Worm (Caenorhabditis elegans): Measurements from ENCODE around the gene upp-1.

The upp-1 gene

ce11 chrIII:7659440-7659839 is 16.5 kb upstream of the upp-1 start (continued):
- TF ChIP-seq mec-3 (tag; optimal IDR thresholded peaks at IDR 0.05; ENCODE audit: borderline replicate concordance) (no peak), pha-4 (tag; optimal IDR thresholded peaks at IDR 0.05) (no peak), C38D4.7 (GFP tag; optimal IDR thresholded peaks at IDR 0.05) (no peak), ceh-34 (tag; optimal IDR thresholded peaks at IDR 0.05) (peak; percentile 88), ceh-19 (GFP tag; optimal IDR thresholded peaks at IDR 0.05) (peak; percentile 71), unc-86 (tag; optimal IDR thresholded peaks at IDR 0.05) (peak; percentile 48), hlh-15 (tag; optimal IDR thresholded peaks at IDR 0.05) (no peak), tbx-7 (tag; optimal IDR thresholded peaks at IDR 0.05) (no peak), lim-6 (tag; optimal IDR thresholded peaks at IDR 0.05) (no peak), ceh-48 (tag; optimal IDR thresholded peaks at IDR 0.05) (no peak), elt-2 (tag; optimal IDR thresholded peaks at IDR 0.05) (no peak), pat-9 (tag; optimal IDR thresholded peaks at IDR 0.05) (peak; percentile 28), sox-4 (tag; optimal IDR thresholded peaks at IDR 0.05) (no peak), ceh-18 (tag; optimal IDR thresholded peaks at IDR 0.05) (peak; percentile 48), pag-3 (tag; optimal IDR thresholded peaks at IDR 0.05; ENCODE audit: borderline replicate concordance) (no peak), ref-2 (tag; optimal IDR thresholded peaks at IDR 0.05) (peak; percentile 66), ceh-24 (tag; optimal IDR thresholded peaks at IDR 0.05) (no peak), ceh-22 (tag; optimal IDR thresholded peaks at IDR 0.05) (no peak), ceh-9 (tag; optimal IDR thresholded peaks at IDR 0.05) (no peak), nhr-11 (tag; optimal IDR thresholded peaks at IDR 0.05) (no peak), unc-3 (GFP tag; conservative IDR thresholded peaks at IDR 0.05) (no peak), unc-3 (tag; optimal IDR thresholded peaks at IDR 0.05) (no peak), ets-4 (tag; optimal IDR thresholded peaks at IDR 0.05) (no peak), pha-2 (tag; optimal IDR thresholded peaks at IDR 0.05) (peak; percentile 17), ceh-45 (GFP tag; IDR thresholded peaks at IDR 0.05) (no peak), K09A11.1 (tag; optimal IDR thresholded peaks at IDR 0.05; ENCODE audit: insufficient read depth) (no peak), lin-11 (tag; optimal IDR thresholded peaks at IDR 0.05) (no peak), ceh-2 (tag; optimal IDR thresholded peaks at IDR 0.05) (peak; percentile 53), ztf-16 (tag; optimal IDR thresholded peaks at IDR 0.05) (no peak), che-1 (tag; optimal IDR thresholded peaks at IDR 0.05) (no peak), elt-4 (tag; optimal IDR thresholded peaks at IDR 0.05) (no peak), eyg-1 (tag; optimal IDR thresholded peaks at IDR 0.05) (no peak), rnt-1 (tag; optimal IDR thresholded peaks at IDR 0.05) (peak; percentile 65), T23F11.4 (GFP tag; optimal IDR thresholded peaks at IDR 0.05) (no peak), K02D7.2 (tag; optimal IDR thresholded peaks at IDR 0.05) (no peak), fkh-6 (tag; optimal IDR thresholded peaks at IDR 0.05) (peak; percentile 15), gmeb-2 (tag; optimal IDR thresholded peaks at IDR 0.05) (peak; percentile 24), syd-9 (tag; optimal IDR thresholded peaks at IDR 0.05) (no peak), nhr-232 (tag; optimal IDR thresholded peaks at IDR 0.05) (no peak)

- TF ChIP-seq eyg-1 (tag; optimal IDR thresholded peaks at IDR 0.05) (no peak), madf-2 (tag; optimal IDR thresholded peaks at IDR 0.05) (no peak), sdc-2 (tag; optimal IDR thresholded peaks at IDR 0.05) (no peak), hlh-6 (tag; optimal IDR thresholded peaks at IDR 0.05) (peak; percentile 51), C08G9.2 (tag; optimal IDR thresholded peaks at IDR 0.05) (no peak), unc-55 (GFP tag; optimal IDR thresholded peaks at IDR 0.05) (peak; percentile 42)
These were observed 13.6 kb upstream of the upp-1 start, which contains the start of gene ZK783.7 for ce11 chrIII:7656474-7656873. Gene ZK783.7, plus strand, starts transcription at chrIII:7656719.

Measured in whole organism, late embryonic.